Worm (Caenorhabditis elegans): ENCODE data around the gene fubl-3.

DNA sequence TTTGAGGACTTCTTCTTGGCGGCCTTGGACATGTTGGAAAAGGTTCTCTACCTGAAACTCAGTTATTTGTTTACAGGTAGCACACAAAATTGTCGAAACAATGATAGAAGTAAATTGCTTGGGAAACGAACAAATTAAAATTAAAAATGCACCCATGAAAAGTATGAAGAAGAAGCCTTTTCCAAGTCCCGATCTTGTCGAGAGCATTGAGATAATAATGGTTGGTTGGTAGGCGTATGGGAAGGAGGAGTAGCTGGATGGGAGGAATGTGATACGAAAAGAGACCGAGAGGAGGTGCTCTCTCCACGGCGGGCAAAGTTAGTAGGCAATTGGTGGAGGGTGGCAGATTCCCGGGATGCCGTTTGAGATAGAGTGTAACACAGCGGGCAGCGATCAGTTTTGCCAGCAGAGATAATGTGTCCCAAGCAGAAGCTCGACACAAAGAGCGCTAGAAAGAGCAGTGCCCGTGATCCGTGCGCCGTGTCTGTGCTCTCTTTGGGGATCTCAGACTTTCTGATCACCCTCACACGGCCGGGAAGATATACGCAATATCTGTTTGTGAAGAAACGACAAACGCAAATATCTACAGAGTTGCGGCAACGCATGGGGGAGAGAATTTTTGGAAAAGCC lies 22.4 kb downstream of the fubl-3 start, which contains the start of gene mlc-2:
- no peak for TF ChIP-seq F57C9.4 (tag; optimal IDR thresholded peaks at IDR 0.05)
- TF ChIP-seq B0261.1 (tag; optimal IDR thresholded peaks at IDR 0.05): no peak
- no peak for TF ChIP-seq fkh-3 (tag; optimal IDR thresholded peaks at IDR 0.05)
- TF ChIP-seq egl-44 (GFP tag; IDR thresholded peaks at IDR 0.05): no peak
- TF ChIP-seq F49E8.2 (tag; optimal IDR thresholded peaks at IDR 0.05; ENCODE audit: insufficient read depth): no peak
- no peak for TF ChIP-seq efl-1 (GFP tag; optimal IDR thresholded peaks at IDR 0.05)
- TF ChIP-seq snpc-1.1 (tag; optimal IDR thresholded peaks at IDR 0.05; ENCODE audit: insufficient read depth): no peak
- no peak for TF ChIP-seq lsl-1 (GFP tag; optimal IDR thresholded peaks at IDR 0.05)
- TF ChIP-seq unc-62 (GFP tag; optimal IDR thresholded peaks at IDR 0.05): no peak
- no peak for TF ChIP-seq rpc-1 (optimal IDR thresholded peaks at IDR 0.05)
- TF ChIP-seq rpc-1 (tag; optimal IDR thresholded peaks at IDR 0.05): no peak

All from whole organism, young adult.